Worm (Caenorhabditis elegans) whole organism, early embryonic: ENCODE results near the gene C10G8.8.

Experiments
- B0310.2 ChIP-seq: sonication (generic microtip); optimal IDR thresholded peaks from 2 replicates; lab custom pipeline; 2016; ENCODE audit warnings: mild to moderate bottlenecking, missing genetic modification characterization, missing compliant biosample characterization
- F13C5.2 ChIP-seq: sonication (generic microtip); optimal IDR thresholded peaks from 2 replicates; lab custom pipeline; 2017; ENCODE audit warnings: mild to moderate bottlenecking, missing genetic modification characterization, inconsistent platforms, missing compliant biosample characterization
- aly-1 ChIP-seq: sonication (generic microtip); optimal IDR thresholded peaks from 2 replicates; lab custom pipeline; 2016; ENCODE audit warnings: missing genetic modification characterization, missing compliant biosample characterization
- ama-1 ChIP-seq: fragments of 150-350 bp; optimal IDR thresholded peaks from 2 replicates; lab custom pipeline; 2014
- ceh-13 ChIP-seq: fragments of 200-800 bp; sonication (Bioruptor generic); optimal IDR thresholded peaks from 2 replicates; lab custom pipeline; 2018; ENCODE audit warnings: mild to moderate bottlenecking, missing genetic modification characterization, missing compliant biosample characterization
- ceh-36 ChIP-seq: sonication (generic microtip); optimal IDR thresholded peaks from 2 replicates; lab custom pipeline; 2016; ENCODE audit warnings: missing genetic modification characterization, inconsistent platforms, missing compliant biosample characterization
- ets-7 ChIP-seq: sonication (generic microtip); optimal IDR thresholded peaks from 2 replicates; lab custom pipeline; 2016; ENCODE audit warnings: missing genotype, missing genetic modification characterization, missing compliant biosample characterization
- flt-1 ChIP-seq: fragments of 200-800 bp; sonication (Bioruptor generic); IDR thresholded peaks from 2 replicates; pipeline ENCODE4 v1.3.6; 2022; ENCODE audit warnings: missing genetic modification characterization, missing compliant biosample characterization
- hmbx-1 ChIP-seq: sonication (generic microtip); optimal IDR thresholded peaks from 2 replicates; lab custom pipeline; 2016; ENCODE audit warnings: mild to moderate bottlenecking, missing genetic modification characterization, missing compliant biosample characterization
- hmg-4 ChIP-seq: fragments of 200-800 bp; sonication (Bioruptor generic); optimal IDR thresholded peaks from 2 replicates; lab custom pipeline; 2018; ENCODE audit warnings: mild to moderate bottlenecking, missing genetic modification characterization, missing compliant biosample characterization
- hnd-1 ChIP-seq: sonication (generic microtip); optimal IDR thresholded peaks from 2 replicates; lab custom pipeline; 2016; ENCODE audit warnings: missing genetic modification characterization, missing compliant biosample characterization
- pes-1 ChIP-seq: fragments of 200-800 bp; sonication (Bioruptor generic); IDR thresholded peaks from 2 replicates; pipeline ENCODE4 v1.3.6; 2022; ENCODE audit warnings: missing genetic modification reagents, missing genetic modification characterization, missing compliant biosample characterization
- scrt-1 ChIP-seq: fragments of 200-800 bp; sonication (Bioruptor generic); IDR thresholded peaks from 2 replicates; pipeline ENCODE4 v1.3.6; 2022; ENCODE audit warnings: missing genetic modification characterization, missing compliant biosample characterization
- sea-1 ChIP-seq: fragments of 200-800 bp; sonication (Bioruptor generic); conservative IDR thresholded peaks from 2 replicates; pipeline ENCODE4 v1.3.6; 2022; ENCODE audit warnings: missing genetic modification characterization, missing compliant biosample characterization
- tbx-11 ChIP-seq: fragments of 200-800 bp; sonication (Bioruptor generic); IDR thresholded peaks from 2 replicates; pipeline ENCODE4 v1.3.6; 2022; ENCODE audit warnings: missing genetic modification characterization, missing compliant biosample characterization
- tbx-37 ChIP-seq: fragments of 200-800 bp; sonication (Bioruptor generic); conservative IDR thresholded peaks from 2 replicates; pipeline ENCODE4 v1.3.6; 2022; ENCODE audit warnings: missing genetic modification reagents, missing genetic modification characterization, missing compliant biosample characterization
- tra-4 ChIP-seq: sonication (generic microtip); optimal IDR thresholded peaks from 2 replicates; lab custom pipeline; 2017; ENCODE audit warnings: missing genetic modification characterization, missing compliant biosample characterization

Gene C10G8.8

DNA sequence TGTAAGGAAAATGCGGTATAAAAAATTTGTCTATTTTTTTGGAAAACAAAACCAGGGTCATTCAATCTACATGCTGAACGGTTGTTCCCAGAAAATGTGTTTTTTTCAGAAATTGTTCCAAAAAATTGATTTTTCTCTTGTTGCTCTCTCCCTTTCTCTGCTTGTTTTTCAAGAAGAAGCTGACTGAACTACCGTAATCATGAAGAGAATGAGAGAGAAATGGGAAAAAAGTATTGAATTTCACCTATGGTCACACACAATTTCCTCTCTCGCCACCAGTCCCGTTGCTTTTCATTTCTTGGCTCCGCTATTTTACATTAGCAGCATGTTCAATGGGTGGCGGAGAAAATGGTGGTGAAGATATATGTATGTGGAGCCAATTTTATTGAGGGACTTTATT is 5.4 kb downstream of the C10G8.8 start:
- TF ChIP-seq ets-7 (tag; lab: Kevin White, UChicago) = no peak
- no peak for TF ChIP-seq aly-1 (tag; lab: Kevin White, UChicago)
- no peak for TF ChIP-seq hmbx-1
- no peak for TF ChIP-seq B0310.2 (tag; lab: Kevin White, UChicago)
- TF ChIP-seq sea-1 (GFP tag; lab: Robert Waterston, UW) = no peak
- no peak for TF ChIP-seq ceh-13 (GFP tag; lab: Kevin White, UChicago)
- TF ChIP-seq tbx-11 = no peak
- TF ChIP-seq F13C5.2 = no peak
- no peak for TF ChIP-seq hnd-1 (tag; lab: Kevin White, UChicago)
- TF ChIP-seq tbx-37 (GFP tag; lab: Robert Waterston, UW) = no peak
- no peak for TF ChIP-seq scrt-1
- no peak for TF ChIP-seq ama-1
- TF ChIP-seq flt-1 = no peak
- TF ChIP-seq ceh-36 (tag; lab: Kevin White, UChicago) = no peak
- TF ChIP-seq hmg-4 (GFP tag; lab: Kevin White, UChicago) = no peak
- TF ChIP-seq tra-4 (tag; lab: Kevin White, UChicago) = no peak
- TF ChIP-seq pes-1 (GFP tag; lab: Robert Waterston, UW) = no peak

DNA sequence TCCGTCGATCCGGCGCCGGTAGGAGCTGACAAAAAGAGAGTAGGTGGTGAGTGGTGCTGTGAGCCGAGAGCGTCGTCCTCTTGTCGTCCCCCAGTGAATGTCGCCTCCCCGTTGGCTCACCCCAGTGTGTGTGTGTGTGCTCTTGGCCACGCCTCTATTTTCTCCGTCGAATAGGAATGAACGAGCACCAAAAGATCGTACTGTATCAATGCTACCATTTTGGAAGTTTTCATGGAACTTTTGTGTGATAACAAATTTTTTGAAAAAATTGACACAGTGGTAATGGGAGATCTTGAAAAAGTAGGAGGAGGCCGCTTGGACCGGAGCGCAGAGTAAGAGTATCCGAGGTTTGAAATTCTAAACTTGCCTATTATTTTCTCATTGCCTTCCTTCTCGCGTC is 8.7 kb downstream of the C10G8.8 start, which contains the start of gene ceh-34:
TSS of gene ceh-34 (minus strand) at position 101 of the 400 bp plus-strand sequence.
- TF ChIP-seq ceh-13 (GFP tag; lab: Kevin White, UChicago) = no peak
- TF ChIP-seq ceh-36 (tag; lab: Kevin White, UChicago) = no peak
- 0 out of 2 replicates have a peak, but pooled peaks have one; percentile 45 for TF ChIP-seq scrt-1
- no peak for TF ChIP-seq hmg-4 (GFP tag; lab: Kevin White, UChicago)

DNA sequence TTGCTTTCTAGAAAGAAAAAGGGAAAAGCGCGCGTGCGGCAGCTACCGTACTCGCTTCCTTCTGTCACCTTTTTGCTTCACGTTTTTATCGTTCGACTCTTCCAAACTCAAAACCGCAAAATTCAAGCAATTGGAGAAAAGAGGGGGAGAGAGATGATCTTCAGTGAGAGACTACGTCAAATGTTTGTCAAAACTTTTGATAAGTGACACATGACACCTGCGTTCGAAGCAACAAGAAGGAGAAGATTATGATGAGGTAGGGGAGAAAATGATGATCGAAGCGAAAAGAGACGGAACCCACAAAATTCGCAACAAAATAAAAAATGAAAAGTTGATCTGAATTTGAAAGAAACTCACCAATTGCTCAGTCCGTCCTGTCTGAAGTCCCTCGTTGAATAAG is 9.9 kb downstream of the C10G8.8 start:
- TF ChIP-seq scrt-1 = no peak
- no peak for TF ChIP-seq aly-1 (tag; lab: Kevin White, UChicago)
- no peak for TF ChIP-seq hnd-1 (tag; lab: Kevin White, UChicago)
- no peak for TF ChIP-seq flt-1
- TF ChIP-seq ama-1 = no peak
- no peak for TF ChIP-seq tra-4 (tag; lab: Kevin White, UChicago)

- TF ChIP-seq B0310.2 (tag; lab: Kevin White, UChicago) = no peak
These were observed 14.1 kb downstream of the C10G8.8 start, which contains the start of gene C10G8.2 for ce11 chrV:5314104-5314503. C10G8.2 (plus strand) TSS chrV:5314404.

DNA sequence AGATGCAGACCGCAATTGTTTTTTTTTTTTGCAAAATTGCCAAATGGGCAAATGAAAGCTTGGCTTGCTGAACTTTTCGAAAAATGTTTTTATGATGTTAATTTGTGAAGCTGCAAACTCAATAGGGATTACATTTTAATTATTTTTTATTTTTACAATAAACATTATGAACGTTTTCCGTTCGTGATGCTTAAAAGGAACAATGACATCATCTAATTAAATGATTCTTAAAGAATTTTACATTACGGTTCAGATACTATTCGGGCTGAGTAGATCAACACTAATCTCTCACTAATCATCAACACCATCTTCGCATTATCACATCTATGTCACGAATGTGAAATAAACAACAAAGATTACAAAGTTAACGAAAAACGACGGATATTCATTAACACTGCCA is 15.8 kb downstream of the C10G8.8 start, which contains the start of gene C10G8.3:
TSS of gene C10G8.3 (plus strand) at position 301 of the 400 bp plus-strand sequence.
- TF ChIP-seq flt-1 = no peak
- TF ChIP-seq hmg-4 (GFP tag; lab: Kevin White, UChicago) = no peak
- TF ChIP-seq hnd-1 (tag; lab: Kevin White, UChicago) = no peak
- no peak for TF ChIP-seq aly-1 (tag; lab: Kevin White, UChicago)
- TF ChIP-seq ets-7 (tag; lab: Kevin White, UChicago) = no peak
- TF ChIP-seq B0310.2 (tag; lab: Kevin White, UChicago) = no peak
- TF ChIP-seq tbx-11 = no peak
- no peak for TF ChIP-seq ceh-13 (GFP tag; lab: Kevin White, UChicago)
- TF ChIP-seq ceh-36 (tag; lab: Kevin White, UChicago) = no peak
- TF ChIP-seq pes-1 (GFP tag; lab: Robert Waterston, UW) = no peak
- TF ChIP-seq tra-4 (tag; lab: Kevin White, UChicago) = no peak
- TF ChIP-seq F13C5.2 = no peak
- no peak for TF ChIP-seq ama-1
- no peak for TF ChIP-seq hmbx-1

DNA sequence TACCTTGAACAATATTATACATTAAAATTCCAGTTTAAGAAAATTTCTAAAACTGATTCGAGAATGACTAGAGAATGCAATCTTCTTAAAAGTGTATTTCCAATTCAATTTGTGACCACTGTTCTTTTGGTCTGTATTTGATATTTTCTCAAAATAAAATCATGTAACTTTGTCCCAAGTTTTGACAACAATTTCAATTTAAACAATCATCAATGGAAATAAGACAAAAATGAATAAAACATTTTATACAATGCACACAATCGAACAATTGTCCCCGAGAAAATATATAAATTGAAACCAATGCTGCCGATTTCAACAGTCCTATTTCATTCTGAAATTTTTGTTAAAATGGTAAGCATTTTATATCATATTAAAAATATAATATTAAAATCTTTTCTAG is 16.6 kb downstream of the C10G8.8 start, which contains the start of gene C10G8.4:
TSS of gene C10G8.4 (plus strand) at position 301 of the 400 bp plus-strand sequence.
- TF ChIP-seq pes-1 (GFP tag; lab: Robert Waterston, UW) = no peak
- TF ChIP-seq hmg-4 (GFP tag; lab: Kevin White, UChicago) = no peak
- no peak for TF ChIP-seq aly-1 (tag; lab: Kevin White, UChicago)
- no peak for TF ChIP-seq tbx-11
- TF ChIP-seq ama-1 = no peak
- TF ChIP-seq flt-1 = no peak
- no peak for TF ChIP-seq ceh-36 (tag; lab: Kevin White, UChicago)
- TF ChIP-seq tra-4 (tag; lab: Kevin White, UChicago) = no peak
- no peak for TF ChIP-seq hmbx-1
- TF ChIP-seq scrt-1 = no peak
- no peak for TF ChIP-seq ceh-13 (GFP tag; lab: Kevin White, UChicago)
- no peak for TF ChIP-seq F13C5.2
- no peak for TF ChIP-seq B0310.2 (tag; lab: Kevin White, UChicago)
- no peak for TF ChIP-seq hnd-1 (tag; lab: Kevin White, UChicago)
- no peak for TF ChIP-seq tbx-37 (GFP tag; lab: Robert Waterston, UW)
- TF ChIP-seq ets-7 (tag; lab: Kevin White, UChicago) = no peak
- no peak for TF ChIP-seq sea-1 (GFP tag; lab: Robert Waterston, UW)

DNA sequence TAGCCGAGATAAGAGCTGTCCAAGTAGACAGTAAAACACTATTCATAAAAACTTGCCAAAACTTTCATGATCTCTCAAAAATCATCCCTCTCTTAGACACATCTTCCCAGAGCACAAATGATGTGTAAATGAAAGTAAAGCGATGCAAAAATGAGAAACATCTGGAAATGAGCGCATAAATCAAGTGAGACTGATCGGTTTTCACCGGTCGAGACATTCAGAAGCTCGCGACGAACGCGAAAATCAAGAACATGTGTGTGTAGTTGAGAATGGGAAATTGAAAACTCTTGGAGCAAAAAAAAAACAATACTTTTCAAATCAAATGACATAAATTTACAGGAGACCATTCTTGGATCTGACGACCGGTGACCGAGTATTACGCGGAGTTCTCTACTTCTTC is 23.8 kb downstream of the C10G8.8 start:
- no peak for TF ChIP-seq hmg-4 (GFP tag; lab: Kevin White, UChicago)
- TF ChIP-seq ceh-13 (GFP tag; lab: Kevin White, UChicago) = no peak
- no peak for TF ChIP-seq ceh-36 (tag; lab: Kevin White, UChicago)
- TF ChIP-seq hnd-1 (tag; lab: Kevin White, UChicago) = no peak
- TF ChIP-seq B0310.2 (tag; lab: Kevin White, UChicago) = no peak
- TF ChIP-seq hmbx-1 = no peak
- no peak for TF ChIP-seq sea-1 (GFP tag; lab: Robert Waterston, UW)
- TF ChIP-seq flt-1 = no peak
- no peak for TF ChIP-seq tbx-11
- TF ChIP-seq pes-1 (GFP tag; lab: Robert Waterston, UW) = no peak
- TF ChIP-seq ets-7 (tag; lab: Kevin White, UChicago) = no peak
- TF ChIP-seq aly-1 (tag; lab: Kevin White, UChicago) = no peak
- no peak for TF ChIP-seq tra-4 (tag; lab: Kevin White, UChicago)
- no peak for TF ChIP-seq tbx-37 (GFP tag; lab: Robert Waterston, UW)
- TF ChIP-seq ama-1 = no peak
- no peak for TF ChIP-seq F13C5.2
- no peak for TF ChIP-seq scrt-1

DNA sequence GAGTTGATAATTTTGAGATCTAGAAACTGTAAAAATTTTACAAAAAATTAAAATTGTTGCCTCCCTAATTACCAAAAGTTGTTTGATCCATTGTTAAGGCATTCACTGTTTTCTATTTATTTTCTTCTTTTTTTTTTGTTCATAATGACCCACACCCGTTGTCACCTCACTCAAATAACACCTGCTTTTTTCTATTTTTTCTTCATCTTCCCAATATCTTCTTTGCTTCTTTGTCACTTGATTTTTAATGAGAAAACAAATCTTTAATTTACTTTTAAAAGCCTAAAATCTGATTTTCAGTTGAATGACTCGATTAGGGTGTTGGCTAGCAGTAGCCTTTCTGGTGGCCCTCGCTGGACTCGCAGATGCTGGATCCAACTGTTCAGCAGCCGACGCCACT is 24.8 kb downstream of the C10G8.8 start, which contains the start of gene ncx-2:
TSS of gene ncx-2 (plus strand) at position 301 of the 400 bp plus-strand sequence.
- TF ChIP-seq pes-1 (GFP tag; lab: Robert Waterston, UW) (no peak), ceh-36 (tag; lab: Kevin White, UChicago) (no peak), hmbx-1 (no peak), tbx-37 (GFP tag; lab: Robert Waterston, UW) (no peak), F13C5.2 (no peak), hnd-1 (tag; lab: Kevin White, UChicago) (no peak), flt-1 (no peak), B0310.2 (tag; lab: Kevin White, UChicago) (no peak), tra-4 (tag; lab: Kevin White, UChicago) (no peak), ceh-13 (GFP tag; lab: Kevin White, UChicago) (no peak), ets-7 (tag; lab: Kevin White, UChicago) (no peak), aly-1 (tag; lab: Kevin White, UChicago) (no peak), ama-1 (no peak), scrt-1 (no peak), sea-1 (GFP tag; lab: Robert Waterston, UW) (no peak), tbx-11 (no peak), hmg-4 (GFP tag; lab: Kevin White, UChicago) (no peak)
